Worm (Caenorhabditis elegans): ENCODE measurements around the gene ttr-2.

ce11 chrIII:9913722-9914121 is 13.8 kb upstream of the ttr-2 start, which contains the start of gene cbp-3:
- TF ChIP-seq pag-3 (tag; optimal IDR thresholded peaks at IDR 0.05; ENCODE audit: borderline replicate concordance) (no peak), npax-4 (tag; optimal IDR thresholded peaks at IDR 0.05) (no peak), lin-11 (tag; optimal IDR thresholded peaks at IDR 0.05) (no peak), hlh-13 (GFP tag; optimal IDR thresholded peaks at IDR 0.05) (no peak)

Data from whole organism, late embryonic.